Worm (Caenorhabditis elegans) whole organism, L4/young adult: ENCODE data around the gene C06E4.2.

Experiments
- W03F9.2 ChIP-seq: fragments of 150-350 bp; optimal IDR thresholded peaks from 2 replicates; lab custom pipeline; 2014; ENCODE audit warnings: missing biosample characterization, missing genetic modification characterization
- dao-5 ChIP-seq: sonication (generic microtip); optimal IDR thresholded peaks from 2 replicates; lab custom pipeline; 2016; ENCODE audit warnings: missing genotype, missing genetic modification characterization, moderate library complexity, missing compliant biosample characterization
- him-1 ChIP-seq: sonication (generic microtip); optimal IDR thresholded peaks from 2 replicates; lab custom pipeline; 2016; ENCODE audit warnings: missing genotype, missing genetic modification reagents, missing genetic modification characterization, missing compliant biosample characterization

DNA sequence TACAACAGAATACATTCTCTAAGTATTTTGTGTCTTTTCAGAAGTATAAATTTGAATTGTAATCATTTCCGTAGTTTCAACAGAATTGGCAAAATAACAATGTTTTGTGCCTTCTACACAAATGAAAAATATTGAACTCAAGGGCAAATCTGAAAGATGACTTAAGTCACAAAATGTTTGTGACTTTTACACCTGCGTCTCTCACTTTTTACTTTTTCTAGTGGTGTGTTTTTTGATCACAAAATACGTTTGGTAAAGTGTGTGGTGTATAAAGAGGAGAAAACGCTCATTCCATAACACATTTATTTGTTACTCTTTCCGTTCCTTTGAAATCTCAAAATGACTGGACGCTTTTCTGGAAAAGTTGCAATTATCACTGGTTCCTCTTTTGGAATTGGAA lies 16.2 kb upstream of the C06E4.2 start, which contains the start of gene C06E4.3:
- TF ChIP-seq dao-5 (tag; lab: Kevin White, UChicago) (no peak), him-1 (tag; lab: Kevin White, UChicago) (no peak), W03F9.2 (tag; lab: Kevin White, UChicago) (no peak)
